Worm (Caenorhabditis elegans): ENCODE measurements around the gene ugt-43.

- TF ChIP-seq crh-2 (tag; optimal IDR thresholded peaks at IDR 0.05) (no peak), blmp-1 (tag; optimal IDR thresholded peaks at IDR 0.05; ENCODE audit: insufficient read depth) (no peak), fos-1 (tag; optimal IDR thresholded peaks at IDR 0.05) (no peak), mdl-1 (tag; optimal IDR thresholded peaks at IDR 0.05) (no peak), ama-1 (optimal IDR thresholded peaks at IDR 0.05) (no peak), nhr-10 (tag; optimal IDR thresholded peaks at IDR 0.05) (no peak), nhr-12 (tag; optimal IDR thresholded peaks at IDR 0.05) (no peak), ceh-16 (tag; optimal IDR thresholded peaks at IDR 0.05) (no peak)
These were observed 7.3 kb upstream of the ugt-43 start, which contains the start of gene srb-17 for ce11 chrIV:10457137-10457536.

Measured in whole organism, L2 larva.